Fruit fly (Drosophila melanogaster) whole organism, embryonic: ENCODE data around the gene CG16978.

ENCODE experiments used
- Ada2b ChIP-seq: fragments of 200-800 bp; sonication (Bioruptor generic); IDR thresholded peaks from 2 replicates; pipeline ENCODE4 v1.3.6; 2022; ENCODE audit warnings: missing biosample characterization, missing genetic modification characterization
- CG11696 ChIP-seq: fragments of 200-800 bp; sonication (Bioruptor generic); IDR thresholded peaks from 2 replicates; pipeline ENCODE4 v1.3.6; 2022; ENCODE audit warnings: missing biosample characterization, missing genetic modification characterization
- CG1233 ChIP-seq: fragments of 200-800 bp; sonication (Bioruptor generic); optimal IDR thresholded peaks from 4 replicates; lab custom pipeline; 2018; ENCODE audit warnings: missing biosample characterization, mild to moderate bottlenecking, missing genetic modification characterization
- CG12659 ChIP-seq: fragments of 200-800 bp; sonication (Bioruptor generic); optimal IDR thresholded peaks from 3 replicates; lab custom pipeline; 2017; ENCODE audit warnings: mild to moderate bottlenecking, missing biosample characterization, missing genetic modification reagents, missing genetic modification characterization
- CG14014 ChIP-seq: fragments of 200-800 bp; sonication (Bioruptor generic); IDR thresholded peaks from 2 replicates; pipeline ENCODE4 v1.3.6; 2022; ENCODE audit warnings: missing biosample characterization, missing genetic modification characterization
- CG16863 ChIP-seq: fragments of 200-800 bp; sonication (Bioruptor generic); optimal IDR thresholded peaks from 3 replicates; lab custom pipeline; 2016; ENCODE audit warnings: missing biosample characterization, missing genetic modification characterization
- CG18262 ChIP-seq: fragments of 200-800 bp; optimal IDR thresholded peaks from 3 replicates; lab custom pipeline; 2019; ENCODE audit warnings: missing biosample characterization, mild to moderate bottlenecking, missing genetic modification characterization, moderate library complexity
- CG33213 ChIP-seq: fragments of 200-800 bp; sonication (Bioruptor generic); optimal IDR thresholded peaks from 3 replicates; lab custom pipeline; 2016; ENCODE audit warnings: missing biosample characterization, missing genetic modification characterization
- CG5180 ChIP-seq: fragments of 200-800 bp; sonication (Bioruptor generic); optimal IDR thresholded peaks from 3 replicates; lab custom pipeline; 2017; ENCODE audit warnings: missing biosample characterization, missing genetic modification characterization, mild to moderate bottlenecking, moderate library complexity, missing genetic modification reagents
- CG5953 ChIP-seq: fragments of 200-800 bp; sonication (Bioruptor generic); IDR thresholded peaks from 2 replicates; pipeline ENCODE4 v1.3.6; 2022; ENCODE audit warnings: missing biosample characterization, missing genetic modification characterization
- CG6683 ChIP-seq: fragments of 200-800 bp; sonication (Bioruptor generic); optimal IDR thresholded peaks from 2 replicates; lab custom pipeline; 2017; ENCODE audit warnings: missing biosample characterization, mild to moderate bottlenecking, missing genetic modification characterization, missing genetic modification reagents
- CG6813 ChIP-seq: fragments of 200-800 bp; sonication (Bioruptor generic); optimal IDR thresholded peaks from 2 replicates; lab custom pipeline; 2017; ENCODE audit warnings: missing biosample characterization, missing genetic modification characterization, mild to moderate bottlenecking, moderate library complexity, missing genetic modification reagents
- CG7372 ChIP-seq: fragments of 200-800 bp; sonication (Bioruptor generic); IDR thresholded peaks from 2 replicates; pipeline ENCODE4 v1.3.6; 2022; ENCODE audit warnings: missing biosample characterization, missing genetic modification characterization
- CG7928 ChIP-seq: fragments of 200-800 bp; sonication (Bioruptor generic); optimal IDR thresholded peaks from 2 replicates; lab custom pipeline; 2017; ENCODE audit warnings: missing biosample characterization, mild to moderate bottlenecking, missing genetic modification characterization
- CG8944 ChIP-seq: fragments of 200-800 bp; sonication (Bioruptor generic); optimal IDR thresholded peaks from 3 replicates; lab custom pipeline; 2016; ENCODE audit warnings: missing biosample characterization, missing genetic modification characterization
- CG9215 ChIP-seq: fragments of 200-800 bp; sonication (Bioruptor generic); IDR thresholded peaks from 2 replicates; pipeline ENCODE4 v1.3.6; 2022; ENCODE audit warnings: missing biosample characterization, missing genetic modification characterization
- HLH54F ChIP-seq: fragments of 200-800 bp; sonication (Bioruptor generic); optimal IDR thresholded peaks from 3 replicates; lab custom pipeline; 2016; ENCODE audit warnings: missing biosample characterization, missing genetic modification characterization
- Hey ChIP-seq: fragments of 200-800 bp; sonication (Bioruptor generic); optimal IDR thresholded peaks from 3 replicates; lab custom pipeline; 2018; ENCODE audit warnings: missing biosample characterization, mild to moderate bottlenecking, missing genetic modification characterization
- Hr51 ChIP-seq, 2 experiments: fragments of 200-800 bp; sonication (Bioruptor generic); optimal IDR thresholded peaks; 2 replicates in 1 of 2; 3 replicates in 1 of 2; lab custom pipeline; 2016 to 2018; ENCODE audit warnings: missing biosample characterization in 2 of 2, missing genetic modification characterization in 2 of 2, mild to moderate bottlenecking in 1 of 2, moderate library complexity in 1 of 2
- Lim3 ChIP-seq: fragments of 200-800 bp; sonication (Bioruptor generic); IDR thresholded peaks from 2 replicates; pipeline ENCODE4 v1.3.6; 2022; ENCODE audit warnings: missing biosample characterization, missing genetic modification characterization
- MESR4 ChIP-seq: fragments of 200-800 bp; sonication (Bioruptor generic); optimal IDR thresholded peaks from 2 replicates; lab custom pipeline; 2018; ENCODE audit warnings: missing biosample characterization, mild to moderate bottlenecking, missing genetic modification characterization, moderate library complexity
- Nf-YC ChIP-seq: fragments of 200-800 bp; optimal IDR thresholded peaks from 3 replicates; lab custom pipeline; 2019; ENCODE audit warnings: missing biosample characterization, mild to moderate bottlenecking, missing genetic modification characterization, moderate library complexity
- Ravus ChIP-seq: fragments of 200-800 bp; sonication (Bioruptor generic); IDR thresholded peaks from 2 replicates; pipeline ENCODE4 v1.3.6; 2022; ENCODE audit warnings: missing biosample characterization, missing genetic modification characterization
- Sox100B ChIP-seq: fragments of 200-800 bp; sonication (Bioruptor generic); optimal IDR thresholded peaks from 3 replicates; lab custom pipeline; 2018; ENCODE audit warnings: missing biosample characterization, mild to moderate bottlenecking, missing genetic modification characterization
- Xrp1 ChIP-seq: fragments of 200-800 bp; sonication (Bioruptor generic); IDR thresholded peaks from 2 replicates; pipeline ENCODE4 v1.3.6; 2022; ENCODE audit warnings: missing biosample characterization, missing genetic modification characterization
- ab ChIP-seq: fragments of 200-800 bp; sonication (Bioruptor generic); optimal IDR thresholded peaks from 2 replicates; lab custom pipeline; 2016; ENCODE audit warnings: missing biosample characterization, missing genetic modification characterization
- bcd ChIP-seq: fragments of 200-800 bp; sonication (Bioruptor generic); optimal IDR thresholded peaks from 2 replicates; lab custom pipeline; 2017; ENCODE audit warnings: missing biosample characterization, mild to moderate bottlenecking, missing genetic modification characterization
- btn ChIP-seq: fragments of 200-800 bp; sonication (Bioruptor generic); optimal IDR thresholded peaks from 2 replicates; lab custom pipeline; 2016; ENCODE audit warnings: missing biosample characterization, missing genetic modification characterization
- chinmo ChIP-seq: fragments of 200-800 bp; sonication (Bioruptor generic); IDR thresholded peaks from 4 replicates; pipeline ENCODE4 v1.3.6; 2022; ENCODE audit warnings: missing biosample characterization, missing genetic modification characterization; ENCODE audit not compliant: partially characterized antibody
- ci ChIP-seq: fragments of 200-800 bp; sonication (Bioruptor generic); IDR thresholded peaks from 3 replicates; pipeline ENCODE4 v1.3.6; 2022; ENCODE audit warnings: missing biosample characterization, missing genetic modification characterization
- cwo ChIP-seq: fragments of 200-800 bp; sonication (Bioruptor generic); optimal IDR thresholded peaks from 3 replicates; lab custom pipeline; 2017; ENCODE audit warnings: missing biosample characterization, missing genetic modification characterization, mild to moderate bottlenecking, moderate library complexity, missing genetic modification reagents
- eyg ChIP-seq: fragments of 200-800 bp; sonication (Bioruptor generic); optimal IDR thresholded peaks from 3 replicates; lab custom pipeline; 2016; ENCODE audit warnings: missing biosample characterization, missing genetic modification characterization
- grn ChIP-seq: fragments of 200-800 bp; sonication (Bioruptor generic); optimal IDR thresholded peaks from 3 replicates; lab custom pipeline; 2017; ENCODE audit warnings: missing biosample characterization, missing genetic modification characterization
- h ChIP-seq: fragments of >200 bp; optimal IDR thresholded peaks from 2 replicates; lab custom pipeline; 2017
- hbn ChIP-seq: fragments of 200-800 bp; sonication (Bioruptor generic); IDR thresholded peaks from 2 replicates; pipeline ENCODE4 v1.3.6; 2022; ENCODE audit warnings: missing biosample characterization, missing genetic modification characterization; ENCODE audit not compliant: partially characterized antibody
- ind ChIP-seq: fragments of 200-800 bp; sonication (Bioruptor generic); optimal IDR thresholded peaks from 3 replicates; lab custom pipeline; 2016; ENCODE audit warnings: missing biosample characterization, missing genetic modification characterization
- insv ChIP-seq, 2 experiments: fragments of 200-800 bp; sonication (Bioruptor generic); optimal IDR thresholded peaks; 3 replicates each; lab custom pipeline; 2016 to 2018; ENCODE audit warnings: missing biosample characterization in 2 of 2, missing genetic modification characterization in 2 of 2
- ken ChIP-seq: fragments of 200-800 bp; sonication (Bioruptor generic); IDR thresholded peaks from 3 replicates; pipeline ENCODE4 v1.3.6; 2022; ENCODE audit warnings: missing biosample characterization, missing genetic modification characterization
- lbe ChIP-seq: fragments of 200-800 bp; sonication (Bioruptor generic); optimal IDR thresholded peaks from 2 replicates; lab custom pipeline; 2016; ENCODE audit warnings: missing biosample characterization, mild to moderate bottlenecking, missing genetic modification characterization
- nmo ChIP-seq: fragments of 200-800 bp; sonication (Bioruptor generic); optimal IDR thresholded peaks from 2 replicates; lab custom pipeline; 2018; ENCODE audit warnings: missing biosample characterization, mild to moderate bottlenecking, missing genetic modification characterization, moderate library complexity
- pzg ChIP-seq: fragments of 200-800 bp; sonication (Bioruptor generic); optimal IDR thresholded peaks from 3 replicates; lab custom pipeline; 2018; ENCODE audit warnings: missing biosample characterization, mild to moderate bottlenecking, missing genetic modification characterization, moderate library complexity
- ranshi ChIP-seq: fragments of 200-800 bp; sonication (Bioruptor generic); IDR thresholded peaks from 2 replicates; pipeline ENCODE4 v1.3.6; 2022; ENCODE audit warnings: missing biosample characterization, missing genetic modification characterization
- sc ChIP-seq, 3 experiments: fragments of >200 bp in 2 of 3; fragments of 200-800 bp in 1 of 3; sonication (Bioruptor generic) in 1 of 3; optimal IDR thresholded peaks; 2 replicates in 2 of 3; 3 replicates in 1 of 3; lab custom pipeline; 2017; ENCODE audit warnings: mild to moderate bottlenecking in 1 of 3, missing biosample characterization in 1 of 3, missing genetic modification characterization in 1 of 3, missing genetic modification reagents in 1 of 3
- sim ChIP-seq: fragments of 200-800 bp; sonication (Bioruptor generic); IDR thresholded peaks from 2 replicates; pipeline ENCODE4 v1.3.6; 2022; ENCODE audit warnings: missing biosample characterization, missing genetic modification characterization
- sqz ChIP-seq: fragments of 200-800 bp; sonication (Bioruptor generic); optimal IDR thresholded peaks from 3 replicates; lab custom pipeline; 2018; ENCODE audit warnings: missing biosample characterization, mild to moderate bottlenecking, missing genetic modification characterization
- sug ChIP-seq: fragments of 200-800 bp; optimal IDR thresholded peaks from 2 replicates; lab custom pipeline; 2019; ENCODE audit warnings: missing biosample characterization, mild to moderate bottlenecking, missing genetic modification characterization, moderate library complexity
- trh ChIP-seq: fragments of 200-800 bp; sonication (Bioruptor generic); optimal IDR thresholded peaks from 2 replicates; lab custom pipeline; 2016; ENCODE audit warnings: missing biosample characterization, missing genetic modification characterization
- unc-4 ChIP-seq: fragments of 200-800 bp; sonication (Bioruptor generic); IDR thresholded peaks from 2 replicates; pipeline ENCODE4 v1.3.6; 2022; ENCODE audit warnings: missing biosample characterization, missing genetic modification characterization; ENCODE audit not compliant: partially characterized antibody
- z ChIP-seq: fragments of 200-800 bp; sonication (Bioruptor generic); IDR thresholded peaks from 3 replicates; pipeline ENCODE4 v1.3.6; 2022; ENCODE audit warnings: missing biosample characterization, missing genetic modification characterization

The CG16978 gene

dm6 chr2L:13145035-13145683 is 1.7 kb upstream of the CG16978 start (continued):
- TF ChIP-seq CG16863 (GFP tag; lab: Kevin White, UChicago): peak; percentile 38
- TF ChIP-seq sim: no peak
- no peak for TF ChIP-seq MESR4 (GFP tag; lab: Kevin White, UChicago)
- peak; percentile 54 for TF ChIP-seq CG1233
- no peak for TF ChIP-seq Hey (tag; lab: Kevin White, UChicago)
- TF ChIP-seq CG14014 (GFP tag; lab: Robert Waterston, UW): peak; percentile 89
- TF ChIP-seq hbn: no peak
- TF ChIP-seq Nf-YC (tag; lab: Kevin White, UChicago): peak; percentile 76
- no peak for TF ChIP-seq sc (optimal IDR thresholded peaks at IDR 0.05; lab: Kevin White, UChicago)
- no peak for TF ChIP-seq sc (GFP tag; optimal IDR thresholded peaks at IDR 0.05; lab: Kevin White, UChicago)
- TF ChIP-seq z (GFP tag; lab: Robert Waterston, UW): no peak
- peak; percentile 67 for TF ChIP-seq CG6813 (GFP tag; lab: Kevin White, UChicago)
- TF ChIP-seq CG9215 (GFP tag; lab: Robert Waterston, UW): peak; percentile 83
- no peak for TF ChIP-seq insv (GFP tag; optimal IDR thresholded peaks at IDR 0.05; lab: Kevin White, UChicago)
- TF ChIP-seq CG5953 (GFP tag; lab: Robert Waterston, UW): peak; percentile 32; the same call in 1 of the 2 replicates
- 0 out of 3 replicates have a peak, but pooled peaks have one; percentile 56 for TF ChIP-seq ken (GFP tag; lab: Robert Waterston, UW)
- TF ChIP-seq ci (GFP tag; lab: Robert Waterston, UW): peak; percentile 37; the same call in 1 of the 3 replicates
- TF ChIP-seq chinmo (GFP tag; lab: Robert Waterston, UW): peak; percentile 84; the same call in 2 of the 4 replicates
- TF ChIP-seq sug (tag; lab: Kevin White, UChicago): peak; percentile 71
- peak; percentile 71 for TF ChIP-seq sqz
- peak; percentile 48 for TF ChIP-seq CG8944
- no peak for TF ChIP-seq pzg (GFP tag; lab: Kevin White, UChicago)
- TF ChIP-seq Hr51 (GFP tag; optimal IDR thresholded peaks at IDR 0.05; lab: Kevin White, UChicago): peak; percentile 33 to 81
- no peak for TF ChIP-seq grn (GFP tag; lab: Kevin White, UChicago)
- peak; percentile 77 for TF ChIP-seq eyg
- TF ChIP-seq bcd (GFP tag; lab: Kevin White, UChicago): peak; percentile 71
- no peak for TF ChIP-seq trh
- TF ChIP-seq ab (GFP tag; lab: Kevin White, UChicago): no peak
- TF ChIP-seq CG7372 (GFP tag; lab: Robert Waterston, UW): peak; percentile 74
- peak; percentile 68 for TF ChIP-seq CG11696 (GFP tag; lab: Robert Waterston, UW)
- peak; percentile 82 for TF ChIP-seq ranshi (GFP tag; lab: Robert Waterston, UW)
- TF ChIP-seq CG5180 (GFP tag; lab: Kevin White, UChicago): peak; percentile 45
- no peak for TF ChIP-seq unc-4
- TF ChIP-seq CG7928 (GFP tag; lab: Kevin White, UChicago): peak; percentile 47
- TF ChIP-seq cwo (GFP tag; lab: Kevin White, UChicago): peak; percentile 89
- TF ChIP-seq lbe (GFP tag; lab: Kevin White, UChicago): no peak
- peak; percentile 70 for TF ChIP-seq Ravus (GFP tag; lab: Robert Waterston, UW)
- peak; percentile 70 for TF ChIP-seq HLH54F
- no peak for TF ChIP-seq Lim3
- TF ChIP-seq CG6683 (GFP tag; lab: Kevin White, UChicago): peak; percentile 55
- peak; percentile 66 for TF ChIP-seq Sox100B (GFP tag; lab: Kevin White, UChicago)
- TF ChIP-seq CG33213: peak; percentile 54
- peak; percentile 80 for TF ChIP-seq CG12659
- TF ChIP-seq h: no peak
- peak; percentile 81 for TF ChIP-seq Ada2b (GFP tag; lab: Robert Waterston, UW)
- TF ChIP-seq btn (GFP tag; lab: Kevin White, UChicago): no peak
- TF ChIP-seq ind (GFP tag; lab: Kevin White, UChicago): peak; percentile 83
- peak; percentile 62 for TF ChIP-seq CG18262
- TF ChIP-seq Xrp1: peak; percentile 63
- TF ChIP-seq nmo (GFP tag; lab: Kevin White, UChicago): peak; percentile 78
